Fruit fly (Drosophila melanogaster): ENCODE results near the gene Uch.
A peak's percentile ranks its signal among the peaks of the same experiment; 100 is the strongest.

The Uch gene

DNA sequence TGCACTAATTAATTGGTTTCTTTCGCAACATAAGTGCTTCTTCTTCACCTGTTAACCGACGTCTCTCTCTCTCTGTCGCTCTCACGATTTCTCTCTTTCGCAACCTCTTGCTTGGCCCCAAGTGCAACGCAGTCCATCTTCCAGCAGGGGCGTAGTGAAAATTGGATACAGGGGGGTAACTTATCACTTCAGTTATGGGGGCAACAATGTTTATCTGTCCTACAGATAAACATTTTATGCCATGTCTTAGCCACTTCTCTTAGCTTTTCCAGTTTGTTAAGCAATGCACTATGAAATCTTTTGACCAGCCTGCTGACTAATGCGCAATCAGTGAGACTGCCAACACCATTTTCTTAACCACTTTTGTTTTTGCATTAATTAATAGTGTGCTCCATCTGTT lies 13.3 kb upstream of the Uch start (continued):
- TF ChIP-seq CG2678 (tag; optimal IDR thresholded peaks at IDR 0.05) = peak; percentile 59
- peak; percentile 49 for TF ChIP-seq nom (GFP tag; optimal IDR thresholded peaks at IDR 0.05)
- TF ChIP-seq B-H2 (GFP tag; optimal IDR thresholded peaks at IDR 0.05) = no peak
- peak; percentile 13 for TF ChIP-seq CG3281 (GFP tag; optimal IDR thresholded peaks at IDR 0.05)
- TF ChIP-seq phol (tag; optimal IDR thresholded peaks at IDR 0.05) = peak; percentile 51
- no peak for TF ChIP-seq hth (optimal IDR thresholded peaks at IDR 0.05)
- TF ChIP-seq shn (GFP tag; optimal IDR thresholded peaks at IDR 0.05) = peak; percentile 34
- no peak for TF ChIP-seq cato (GFP tag; optimal IDR thresholded peaks at IDR 0.05; ENCODE audit: borderline replicate concordance)
- no peak for TF ChIP-seq tna (GFP tag; IDR thresholded peaks at IDR 0.05; ENCODE audit: partially characterized antibody)
- no peak for TF ChIP-seq CG17829 (tag; optimal IDR thresholded peaks at IDR 0.05)
- peak; percentile 72; the same call in 1 of the 2 replicates for TF ChIP-seq stc (GFP tag; IDR thresholded peaks at IDR 0.05)
- no peak for TF ChIP-seq fd64A (GFP tag; optimal IDR thresholded peaks at IDR 0.05)
- TF ChIP-seq gsb (GFP tag; IDR thresholded peaks at IDR 0.05) = peak; percentile 34
- TF ChIP-seq gfzf (GFP tag; optimal IDR thresholded peaks at IDR 0.05) = no peak
- no peak for TF ChIP-seq CG18476 (GFP tag; optimal IDR thresholded peaks at IDR 0.05)
- no peak for TF ChIP-seq CG9727 (GFP tag; optimal IDR thresholded peaks at IDR 0.05)
- TF ChIP-seq CG15011 (GFP tag; optimal IDR thresholded peaks at IDR 0.05) = no peak
- TF ChIP-seq Fer2 (tag; optimal IDR thresholded peaks at IDR 0.05) = no peak
- TF ChIP-seq dimm (GFP tag; IDR thresholded peaks at IDR 0.05) = no peak
- no peak for TF ChIP-seq CG13894 (tag; optimal IDR thresholded peaks at IDR 0.05)
- no peak for TF ChIP-seq Elba2 (GFP tag; optimal IDR thresholded peaks at IDR 0.05)
- no peak for TF ChIP-seq yki (optimal IDR thresholded peaks at IDR 0.05)
- 0 out of 2 replicates have a peak, but pooled peaks have one; percentile 15 for TF ChIP-seq seq (GFP tag; IDR thresholded peaks at IDR 0.05)
- TF ChIP-seq Hr78 (GFP tag; optimal IDR thresholded peaks at IDR 0.05) = peak in 1 of 2 experiments; percentile 37
- TF ChIP-seq Pdp1 (GFP tag; optimal IDR thresholded peaks at IDR 0.05) = peak; percentile 17 to 24
- TF ChIP-seq CG16815 (GFP tag; optimal IDR thresholded peaks at IDR 0.05) = no peak
- TF ChIP-seq mld (GFP tag; IDR thresholded peaks at IDR 0.05; ENCODE audit: partially characterized antibody) = no peak
- no peak for TF ChIP-seq sim (GFP tag; IDR thresholded peaks at IDR 0.05)
- TF ChIP-seq PHDP (tag; optimal IDR thresholded peaks at IDR 0.05) = peak; percentile 51
- no peak for TF ChIP-seq scrt (GFP tag; optimal IDR thresholded peaks at IDR 0.05)
- TF ChIP-seq CG10431 (GFP tag; optimal IDR thresholded peaks at IDR 0.05) = no peak
- TF ChIP-seq CG10267 (tag; optimal IDR thresholded peaks at IDR 0.05) = peak; percentile 9
- TF ChIP-seq pfk (GFP tag; optimal IDR thresholded peaks at IDR 0.05) = no peak
- no peak for TF ChIP-seq CG17385 (GFP tag; optimal IDR thresholded peaks at IDR 0.05)
- no peak for TF ChIP-seq Atf3 (GFP tag; optimal IDR thresholded peaks at IDR 0.05)
- TF ChIP-seq CG2116 (GFP tag; optimal IDR thresholded peaks at IDR 0.05) = peak; percentile 21
- peak; percentile 30 for TF ChIP-seq Ssrp (tag; optimal IDR thresholded peaks at IDR 0.05)
- peak; percentile 61; the same call in 1 of the 3 replicates for TF ChIP-seq so (GFP tag; IDR thresholded peaks at IDR 0.05)
- peak; percentile 23 for TF ChIP-seq CG9876 (GFP tag; optimal IDR thresholded peaks at IDR 0.05)
- TF ChIP-seq gce (GFP tag; IDR thresholded peaks at IDR 0.05) = peak; percentile 34; the same call in 1 of the 3 replicates
- no peak for TF ChIP-seq CG4730 (GFP tag; IDR thresholded peaks at IDR 0.05)
- TF ChIP-seq CG17912 (GFP tag; optimal IDR thresholded peaks at IDR 0.05) = peak; percentile 52
- no peak for TF ChIP-seq CG2199 (GFP tag; IDR thresholded peaks at IDR 0.05)
- no peak for TF ChIP-seq CG18764 (GFP tag; optimal IDR thresholded peaks at IDR 0.05)
- no peak for TF ChIP-seq Ravus (GFP tag; IDR thresholded peaks at IDR 0.05)
- 0 out of 3 replicates have a peak, but pooled peaks have one; percentile 49 for TF ChIP-seq C15 (GFP tag; IDR thresholded peaks at IDR 0.05)
- TF ChIP-seq CG12219 (GFP tag; optimal IDR thresholded peaks at IDR 0.05) = peak; percentile 39
- TF ChIP-seq CG13624 (GFP tag; optimal IDR thresholded peaks at IDR 0.05) = no peak
- no peak for TF ChIP-seq crc (GFP tag; optimal IDR thresholded peaks at IDR 0.05)
- TF ChIP-seq CG32772 (GFP tag; IDR thresholded peaks at IDR 0.05) = no peak
- no peak for TF ChIP-seq CG6765 (GFP tag; optimal IDR thresholded peaks at IDR 0.05)
